Fruit fly (Drosophila melanogaster) whole organism, adult: ENCODE measurements around the gene CG14400.

Source experiments
- CG11617 ChIP-seq: fragments of 200-800 bp; sonication (Bioruptor generic); optimal IDR thresholded peaks from 2 replicates; lab custom pipeline; 2017; ENCODE audit warnings: mild to moderate bottlenecking, missing biosample characterization, missing genetic modification reagents, missing genetic modification characterization
- CG12768 ChIP-seq: fragments of 200-800 bp; sonication (Bioruptor generic); optimal IDR thresholded peaks from 2 replicates; lab custom pipeline; 2017; ENCODE audit warnings: missing biosample characterization, missing genetic modification characterization, mild to moderate bottlenecking, moderate library complexity, missing genetic modification reagents
- CG14711 ChIP-seq: fragments of 200-800 bp; sonication (Bioruptor generic); optimal IDR thresholded peaks from 2 replicates; lab custom pipeline; 2018; ENCODE audit warnings: missing biosample characterization, mild to moderate bottlenecking, missing genetic modification characterization, moderate library complexity
- CG1620 ChIP-seq: fragments of 200-800 bp; sonication (Bioruptor generic); optimal IDR thresholded peaks from 2 replicates; lab custom pipeline; 2016; ENCODE audit warnings: missing biosample characterization, missing genetic modification characterization
- CG33017 ChIP-seq: fragments of 200-800 bp; sonication (Bioruptor generic); optimal IDR thresholded peaks from 2 replicates; lab custom pipeline; 2018; ENCODE audit warnings: missing biosample characterization, mild to moderate bottlenecking, missing genetic modification characterization, moderate library complexity
- CG5204 ChIP-seq: fragments of 200-800 bp; sonication (Bioruptor generic); optimal IDR thresholded peaks from 2 replicates; lab custom pipeline; 2016; ENCODE audit warnings: missing biosample characterization, missing genetic modification characterization
- CG7045 ChIP-seq: fragments of 200-800 bp; sonication (Bioruptor generic); optimal IDR thresholded peaks from 2 replicates; lab custom pipeline; 2017; ENCODE audit warnings: missing biosample characterization, mild to moderate bottlenecking, missing genetic modification characterization
- CG7101 ChIP-seq: fragments of 200-800 bp; sonication (Bioruptor generic); optimal IDR thresholded peaks from 2 replicates; lab custom pipeline; 2018; ENCODE audit warnings: missing biosample characterization, mild to moderate bottlenecking, missing genetic modification characterization, moderate library complexity
- Clk ChIP-seq: fragments of 200-800 bp; sonication (Bioruptor generic); optimal IDR thresholded peaks from 2 replicates; lab custom pipeline; 2017; ENCODE audit warnings: missing biosample characterization, missing genetic modification characterization
- Crg-1 ChIP-seq: fragments of 200-800 bp; sonication (Bioruptor generic); optimal IDR thresholded peaks from 2 replicates; lab custom pipeline; 2016; ENCODE audit warnings: missing biosample characterization, missing genetic modification characterization
- Hr96 ChIP-seq: fragments of 200-800 bp; sonication (Bioruptor generic); optimal IDR thresholded peaks from 2 replicates; lab custom pipeline; 2016; ENCODE audit warnings: missing biosample characterization, missing genetic modification characterization
- Mnt ChIP-seq: fragments of 200-800 bp; sonication (Bioruptor generic); optimal IDR thresholded peaks from 2 replicates; lab custom pipeline; 2016; ENCODE audit warnings: missing biosample characterization, mild to moderate bottlenecking, missing genetic modification characterization
- bab1 ChIP-seq: fragments of 200-800 bp; sonication (Bioruptor generic); optimal IDR thresholded peaks from 3 replicates; lab custom pipeline; 2019; ENCODE audit warnings: missing biosample characterization, mild to moderate bottlenecking, missing genetic modification characterization, moderate library complexity
- cic ChIP-seq: fragments of 200-800 bp; sonication (Bioruptor generic); optimal IDR thresholded peaks from 2 replicates; lab custom pipeline; 2017; ENCODE audit warnings: missing biosample characterization, mild to moderate bottlenecking, missing genetic modification characterization, moderate library complexity
- cnc ChIP-seq, 2 experiments: fragments of >200 bp; optimal IDR thresholded peaks; 2 replicates each; lab custom pipeline; 2017
- kay ChIP-seq: fragments of 200-800 bp; sonication (Bioruptor generic); peaks from one replicate; lab custom pipeline; 2016; ENCODE audit warnings: missing biosample characterization, missing genetic modification characterization, borderline replicate concordance
- ovo ChIP-seq: fragments of 200-800 bp; sonication (Bioruptor generic); optimal IDR thresholded peaks from 2 replicates; lab custom pipeline; 2016; ENCODE audit warnings: missing biosample characterization, missing genetic modification characterization
- pad ChIP-seq: fragments of 200-800 bp; sonication (Bioruptor generic); optimal IDR thresholded peaks from 3 replicates; lab custom pipeline; 2017; ENCODE audit warnings: missing biosample characterization, missing genetic modification characterization, mild to moderate bottlenecking, moderate library complexity, missing genetic modification reagents
- tj ChIP-seq: fragments of 200-800 bp; sonication (Bioruptor generic); optimal IDR thresholded peaks from 3 replicates; lab custom pipeline; 2017; ENCODE audit warnings: missing biosample characterization, mild to moderate bottlenecking, missing genetic modification characterization, moderate library complexity
- toe ChIP-seq: fragments of 200-800 bp; sonication (Bioruptor generic); optimal IDR thresholded peaks from 2 replicates; lab custom pipeline; 2016; ENCODE audit warnings: missing biosample characterization, missing genetic modification characterization

The CG14400 gene

dm6 chr2L:20822489-20823195 lies 35.0 kb downstream of the CG14400 start, which contains the start of gene CG9331:
Gene CG9331 (plus strand): TSS chr2L:20822828.
- TF ChIP-seq cic (GFP tag; lab: Kevin White, UChicago) (peak; percentile 51), Crg-1 (GFP tag; lab: Kevin White, UChicago) (no peak), ovo (GFP tag; lab: Kevin White, UChicago) (peak; percentile 60), kay (peak; percentile 97), bab1 (GFP tag; lab: Kevin White, UChicago) (peak; percentile 57), Hr96 (GFP tag; lab: Kevin White, UChicago) (no peak), CG1620 (GFP tag; lab: Kevin White, UChicago) (no peak), cnc (optimal IDR thresholded peaks at IDR 0.05; lab: Kevin White, UChicago) (no peak), CG12768 (GFP tag; lab: Kevin White, UChicago) (no peak), Mnt (GFP tag; lab: Kevin White, UChicago) (peak; percentile 47), CG33017 (tag; lab: Kevin White, UChicago) (no peak), toe (GFP tag; lab: Kevin White, UChicago) (no peak), CG14711 (tag; lab: Kevin White, UChicago) (no peak), CG7045 (GFP tag; lab: Kevin White, UChicago) (no peak), pad (GFP tag; lab: Kevin White, UChicago) (peak; percentile 97), CG5204 (GFP tag; lab: Kevin White, UChicago) (no peak), Clk (no peak)

DNA sequence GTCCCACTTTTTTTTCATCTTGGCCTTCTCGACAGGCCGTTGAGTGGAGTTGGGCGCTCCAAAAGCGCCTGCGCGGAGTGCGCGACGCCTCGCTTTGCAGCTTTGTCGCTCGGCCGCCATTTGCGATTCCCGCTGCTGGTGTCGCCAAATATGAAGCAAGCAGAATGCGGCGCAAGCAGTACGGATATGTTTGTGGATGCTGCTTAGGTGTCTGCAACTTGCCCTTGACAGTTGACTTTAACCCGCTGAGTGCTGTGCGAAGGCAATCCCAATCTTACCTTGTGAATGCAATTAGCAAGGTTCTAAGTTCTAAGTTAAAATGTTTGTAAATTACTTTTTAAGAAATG lies 35.7 kb downstream of the CG14400 start:
- TF ChIP-seq cic (GFP tag; lab: Kevin White, UChicago) (no peak), tj (GFP tag; lab: Kevin White, UChicago) (peak; percentile 28)

DNA sequence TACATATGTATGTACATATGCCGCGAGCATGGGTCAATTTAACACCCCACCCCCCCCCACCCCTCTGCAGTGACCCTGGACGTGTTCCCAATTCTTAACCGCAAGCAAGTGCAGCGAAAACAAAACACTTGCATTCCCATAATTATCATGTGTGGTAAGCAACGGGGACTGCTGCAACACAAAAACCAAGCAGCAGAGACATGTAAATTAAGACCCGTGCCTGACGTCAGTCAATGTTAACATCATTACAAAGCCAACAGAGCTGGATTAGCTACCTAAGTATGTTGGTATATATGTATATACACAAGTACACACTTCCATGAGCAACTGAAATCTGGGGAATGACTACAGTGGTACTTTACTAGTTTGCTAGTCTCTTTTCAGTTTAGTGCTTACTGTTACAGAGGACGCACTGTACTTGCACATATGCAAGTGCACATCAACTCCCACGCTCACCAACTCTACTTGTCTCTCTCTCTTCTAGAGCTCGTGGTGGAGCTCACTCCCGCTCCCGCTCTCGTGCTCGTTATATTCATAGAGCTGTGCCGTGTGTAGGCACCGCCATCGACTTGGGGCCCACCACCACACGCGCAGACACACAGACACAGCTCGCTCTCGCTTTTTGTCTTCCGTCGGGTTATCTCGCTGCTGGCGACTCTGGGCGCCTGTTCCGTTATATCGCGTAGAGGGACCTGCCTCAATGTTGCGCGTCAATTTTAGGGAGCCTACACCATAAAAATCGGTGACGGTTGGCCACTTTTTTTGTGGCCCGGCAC lies 36.3 kb downstream of the CG14400 start:
- TF ChIP-seq toe (GFP tag; lab: Kevin White, UChicago) (no peak), Mnt (GFP tag; lab: Kevin White, UChicago) (no peak), pad (GFP tag; lab: Kevin White, UChicago) (no peak), Crg-1 (GFP tag; lab: Kevin White, UChicago) (no peak), cic (GFP tag; lab: Kevin White, UChicago) (peak; percentile 3), CG5204 (GFP tag; lab: Kevin White, UChicago) (no peak), ovo (GFP tag; lab: Kevin White, UChicago) (peak; percentile 51), CG7045 (GFP tag; lab: Kevin White, UChicago) (no peak), CG12768 (GFP tag; lab: Kevin White, UChicago) (no peak), CG14711 (tag; lab: Kevin White, UChicago) (no peak), Hr96 (GFP tag; lab: Kevin White, UChicago) (peak; percentile 38), Clk (no peak), CG33017 (tag; lab: Kevin White, UChicago) (no peak), CG1620 (GFP tag; lab: Kevin White, UChicago) (no peak), CG11617 (GFP tag; lab: Kevin White, UChicago) (no peak), tj (GFP tag; lab: Kevin White, UChicago) (no peak), bab1 (GFP tag; lab: Kevin White, UChicago) (peak; percentile 54), cnc (optimal IDR thresholded peaks at IDR 0.05; lab: Kevin White, UChicago) (no peak), CG7101 (tag; lab: Kevin White, UChicago) (no peak), kay (no peak)

dm6 chr2L:20820767-20821166 lies 36.9 kb downstream of the CG14400 start, which contains the start of gene CheB38c:
Gene CheB38c (minus strand): TSS chr2L:20820867.
- TF ChIP-seq CG7101 (tag; lab: Kevin White, UChicago) (no peak), CG12768 (GFP tag; lab: Kevin White, UChicago) (no peak), CG1620 (GFP tag; lab: Kevin White, UChicago) (no peak), CG11617 (GFP tag; lab: Kevin White, UChicago) (no peak), CG14711 (tag; lab: Kevin White, UChicago) (no peak), Crg-1 (GFP tag; lab: Kevin White, UChicago) (no peak), Mnt (GFP tag; lab: Kevin White, UChicago) (no peak), cnc (optimal IDR thresholded peaks at IDR 0.05; lab: Kevin White, UChicago) (no peak), Clk (no peak), ovo (GFP tag; lab: Kevin White, UChicago) (no peak), toe (GFP tag; lab: Kevin White, UChicago) (no peak), CG5204 (GFP tag; lab: Kevin White, UChicago) (no peak), bab1 (GFP tag; lab: Kevin White, UChicago) (no peak), pad (GFP tag; lab: Kevin White, UChicago) (no peak), CG7045 (GFP tag; lab: Kevin White, UChicago) (no peak), Hr96 (GFP tag; lab: Kevin White, UChicago) (no peak), cic (GFP tag; lab: Kevin White, UChicago) (no peak), CG33017 (tag; lab: Kevin White, UChicago) (no peak), kay (no peak), tj (GFP tag; lab: Kevin White, UChicago) (no peak)

dm6 chr2L:20818432-20818831 lies 39.3 kb downstream of the CG14400 start, which contains the start of gene CheB38a:
Gene CheB38a (minus strand): TSS chr2L:20818532.
- TF ChIP-seq bab1 (GFP tag; lab: Kevin White, UChicago) = no peak
- TF ChIP-seq Crg-1 (GFP tag; lab: Kevin White, UChicago) = no peak
- no peak for TF ChIP-seq cic (GFP tag; lab: Kevin White, UChicago)
- no peak for TF ChIP-seq CG7045 (GFP tag; lab: Kevin White, UChicago)
- TF ChIP-seq CG11617 (GFP tag; lab: Kevin White, UChicago) = no peak
- TF ChIP-seq CG5204 (GFP tag; lab: Kevin White, UChicago) = no peak
